Worm (Caenorhabditis elegans) whole organism, L2 larva: ENCODE measurements around the gene best-13.

Source experiments
- R02D3.7 ChIP-seq: fragments of 150-350 bp; optimal IDR thresholded peaks from 2 replicates; lab custom pipeline; 2014; ENCODE audit warnings: missing biosample characterization, missing genetic modification characterization
- ZK546.5 ChIP-seq: sonication (generic microtip); optimal IDR thresholded peaks from 2 replicates; lab custom pipeline; 2017; ENCODE audit warnings: missing biosample characterization, missing genetic modification characterization
- dmd-4 ChIP-seq: sonication (generic microtip); optimal IDR thresholded peaks from 2 replicates; lab custom pipeline; 2017; ENCODE audit warnings: missing biosample characterization, missing genetic modification characterization
- gmeb-1 ChIP-seq: fragments of 150-350 bp; optimal IDR thresholded peaks from 2 replicates; lab custom pipeline; 2014; ENCODE audit warnings: missing biosample characterization, missing genetic modification characterization
- lin-39 ChIP-seq: fragments of 150-350 bp; optimal IDR thresholded peaks from 2 replicates; lab custom pipeline; 2014; ENCODE audit warnings: missing biosample characterization, missing genetic modification reagents, missing genetic modification characterization
- mbf-1 ChIP-seq: sonication (generic microtip); optimal IDR thresholded peaks from 2 replicates; lab custom pipeline; 2017; ENCODE audit warnings: missing biosample characterization, missing genetic modification characterization
- nhr-77 ChIP-seq: fragments of 150-350 bp; optimal IDR thresholded peaks from 2 replicates; lab custom pipeline; 2014; ENCODE audit warnings: missing biosample characterization, missing genetic modification characterization
- skn-1 ChIP-seq: sonication (generic microtip); optimal IDR thresholded peaks from 2 replicates; lab custom pipeline; 2017; ENCODE audit warnings: missing biosample characterization, missing genetic modification characterization
- sma-9 ChIP-seq, 2 experiments: fragments of 150-350 bp in 1 of 2; sonication (generic microtip) in 1 of 2; optimal IDR thresholded peaks; 2 replicates each; lab custom pipeline; 2014 to 2016; ENCODE audit warnings: missing genetic modification characterization in 2 of 2, mild to moderate bottlenecking in 1 of 2, missing biosample characterization in 1 of 2, missing compliant biosample characterization in 1 of 2, missing genetic modification reagents in 1 of 2, moderate library complexity in 1 of 2
- snpc-4 ChIP-seq: fragments of 150-350 bp; optimal IDR thresholded peaks from 2 replicates; lab custom pipeline; 2014; ENCODE audit warnings: missing biosample characterization, missing genetic modification characterization
- unc-62 ChIP-seq: fragments of 150-350 bp; optimal IDR thresholded peaks from 2 replicates; lab custom pipeline; 2014; ENCODE audit warnings: missing biosample characterization, missing genetic modification reagents, missing genetic modification characterization
- zag-1 ChIP-seq: fragments of 150-350 bp; optimal IDR thresholded peaks from 2 replicates; lab custom pipeline; 2014; ENCODE audit warnings: missing biosample characterization, missing genetic modification characterization
- ztf-11 ChIP-seq: sonication (generic microtip); optimal IDR thresholded peaks from 2 replicates; lab custom pipeline; 2017; ENCODE audit warnings: missing biosample characterization, missing genetic modification characterization

- TF ChIP-seq gmeb-1 (tag; lab: Kevin White, UChicago) = peak; percentile 33
- no peak for TF ChIP-seq nhr-77 (tag; lab: Kevin White, UChicago)
- TF ChIP-seq lin-39 (tag; lab: Kevin White, UChicago) = no peak
- TF ChIP-seq R02D3.7 = no peak
- TF ChIP-seq snpc-4 (tag; lab: Kevin White, UChicago) = no peak
- TF ChIP-seq zag-1 = peak; percentile 8
- TF ChIP-seq ZK546.5 (tag; lab: Kevin White, UChicago) = no peak
- TF ChIP-seq unc-62 = no peak
- no peak for TF ChIP-seq skn-1 (tag; lab: Kevin White, UChicago)
- no peak for TF ChIP-seq ztf-11 (tag; lab: Kevin White, UChicago)
- no peak for TF ChIP-seq sma-9 (GFP tag; optimal IDR thresholded peaks at IDR 0.05; lab: Kevin White, UChicago)
- no peak for TF ChIP-seq sma-9 (tag; optimal IDR thresholded peaks at IDR 0.05; lab: Kevin White, UChicago)
- TF ChIP-seq dmd-4 (tag; lab: Kevin White, UChicago) = no peak
- TF ChIP-seq mbf-1 (tag; lab: Kevin White, UChicago) = no peak
Observed at ce11 chrIV:9932055-9932454, 28.3 kb downstream of the best-13 start, which contains the start of the genes trmt-10A and F25H8.2.
